Worm (Caenorhabditis elegans): ENCODE results near the gene Y69H2.7.

- no peak for TF ChIP-seq C08G9.2 (tag; optimal IDR thresholded peaks at IDR 0.05)
- no peak for TF ChIP-seq ref-2 (tag; optimal IDR thresholded peaks at IDR 0.05)
- TF ChIP-seq ceh-24 (tag; optimal IDR thresholded peaks at IDR 0.05), result no peak
- TF ChIP-seq sox-4 (tag; optimal IDR thresholded peaks at IDR 0.05), result no peak
- TF ChIP-seq ama-1 (optimal IDR thresholded peaks at IDR 0.05), result no peak
- TF ChIP-seq tbx-7 (tag; optimal IDR thresholded peaks at IDR 0.05), result no peak
- TF ChIP-seq hlh-30 (tag; optimal IDR thresholded peaks at IDR 0.05; ENCODE audit: insufficient read depth), result no peak
These were observed 39.6 kb downstream of the Y69H2.7 start, which contains the start of gene asp-19 for ce11 chrV:18729324-18729924.
